Worm (Caenorhabditis elegans) whole organism, early embryonic: ENCODE measurements around the gene T22F3.11.

Source experiments
- ama-1 ChIP-seq: fragments of 150-350 bp; optimal IDR thresholded peaks from 2 replicates; lab custom pipeline; 2014
- ceh-36 ChIP-seq: sonication (generic microtip); optimal IDR thresholded peaks from 2 replicates; lab custom pipeline; 2016; ENCODE audit warnings: missing genetic modification characterization, inconsistent platforms, missing compliant biosample characterization
- ets-7 ChIP-seq: sonication (generic microtip); optimal IDR thresholded peaks from 2 replicates; lab custom pipeline; 2016; ENCODE audit warnings: missing genotype, missing genetic modification characterization, missing compliant biosample characterization
- flt-1 ChIP-seq: fragments of 200-800 bp; sonication (Bioruptor generic); IDR thresholded peaks from 2 replicates; pipeline ENCODE4 v1.3.6; 2022; ENCODE audit warnings: missing genetic modification characterization, missing compliant biosample characterization
- hnd-1 ChIP-seq: sonication (generic microtip); optimal IDR thresholded peaks from 2 replicates; lab custom pipeline; 2016; ENCODE audit warnings: missing genetic modification characterization, missing compliant biosample characterization
- pes-1 ChIP-seq: fragments of 200-800 bp; sonication (Bioruptor generic); IDR thresholded peaks from 2 replicates; pipeline ENCODE4 v1.3.6; 2022; ENCODE audit warnings: missing genetic modification reagents, missing genetic modification characterization, missing compliant biosample characterization
- sea-1 ChIP-seq: fragments of 200-800 bp; sonication (Bioruptor generic); conservative IDR thresholded peaks from 2 replicates; pipeline ENCODE4 v1.3.6; 2022; ENCODE audit warnings: missing genetic modification characterization, missing compliant biosample characterization
- tbx-11 ChIP-seq: fragments of 200-800 bp; sonication (Bioruptor generic); IDR thresholded peaks from 2 replicates; pipeline ENCODE4 v1.3.6; 2022; ENCODE audit warnings: missing genetic modification characterization, missing compliant biosample characterization

- TF ChIP-seq flt-1 (no peak), ets-7 (tag; lab: Kevin White, UChicago) (no peak), hnd-1 (tag; lab: Kevin White, UChicago) (no peak), ama-1 (lab: Kevin White, UChicago) (no peak), ceh-36 (no peak), pes-1 (GFP tag; lab: Robert Waterston, UW) (0 out of 2 replicates have a peak, but pooled peaks have one; percentile 9), tbx-11 (no peak), sea-1 (GFP tag; lab: Robert Waterston, UW) (no peak)
Measured at ce11 chrV:3582086-3582485, 32.3 kb downstream of the T22F3.11 start.
